Fruit fly (Drosophila melanogaster) Kc167 (cell line): ENCODE results near the gene CG6171.

Source experiments
- Myc ChIP-seq: fragments of >200 bp; optimal IDR thresholded peaks from 2 replicates; lab custom pipeline; 2017; ENCODE audit warnings: missing external identifiers
- h ChIP-seq: fragments of >200 bp; optimal IDR thresholded peaks from 3 replicates; lab custom pipeline; 2018; ENCODE audit warnings: missing external identifiers
- insv ChIP-seq: fragments of >200 bp; optimal IDR thresholded peaks from 3 replicates; lab custom pipeline; 2018; ENCODE audit warnings: missing external identifiers
- psq ChIP-seq: fragments of >200 bp; optimal IDR thresholded peaks from 2 replicates; lab custom pipeline; 2017; ENCODE audit warnings: missing external identifiers
- ttk ChIP-seq: sonication (Bioruptor generic); optimal IDR thresholded peaks from 2 replicates; lab custom pipeline; 2017; ENCODE audit warnings: missing external identifiers

DNA sequence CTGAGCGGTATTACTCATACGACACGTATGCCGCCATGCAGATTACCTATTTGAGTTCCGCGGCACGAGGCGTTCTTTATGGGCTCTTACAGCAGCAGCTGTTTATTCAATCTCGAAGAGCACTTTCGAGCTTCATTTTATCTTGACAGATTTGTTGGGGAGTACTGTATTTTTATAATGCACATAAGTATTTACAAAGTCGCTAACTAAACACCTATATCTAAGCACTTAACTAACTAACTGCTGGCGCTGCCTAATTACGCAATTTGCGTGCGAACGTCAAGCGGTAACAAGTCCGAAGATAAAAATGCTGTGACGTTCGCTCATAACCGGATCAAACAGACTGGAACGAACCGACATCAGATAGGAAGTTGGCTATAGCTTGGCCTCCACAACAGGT is 39.0 kb upstream of the CG6171 start:
- no peak for TF ChIP-seq ttk (lab: Kevin White, UChicago)
- no peak for TF ChIP-seq insv
- no peak for TF ChIP-seq psq (lab: Kevin White, UChicago)
- TF ChIP-seq Myc (lab: Kevin White, UChicago) = no peak
- no peak for TF ChIP-seq h (lab: Kevin White, UChicago)
